Worm (Caenorhabditis elegans) whole organism, L3 larva: Measurements from ENCODE around the gene Y11D7A.9.

Experiments
- ceh-9 ChIP-seq: sonication (generic microtip); optimal IDR thresholded peaks from 2 replicates; lab custom pipeline; 2018; ENCODE audit warnings: missing biosample characterization, missing genetic modification characterization
- jun-1 ChIP-seq: fragments of 150-350 bp; optimal IDR thresholded peaks from 2 replicates; lab custom pipeline; 2014; ENCODE audit warnings: missing biosample characterization, missing genetic modification reagents, missing genetic modification characterization
- nhr-28 ChIP-seq: fragments of 150-350 bp; optimal IDR thresholded peaks from 2 replicates; lab custom pipeline; 2014; ENCODE audit warnings: missing biosample characterization, missing genetic modification characterization
- pqm-1 ChIP-seq: fragments of 150-350 bp; optimal IDR thresholded peaks from 2 replicates; lab custom pipeline; 2017; ENCODE audit warnings: missing biosample characterization, missing genetic modification characterization, inconsistent platforms
- zag-1 ChIP-seq: fragments of 150-350 bp; optimal IDR thresholded peaks from 2 replicates; lab custom pipeline; 2014; ENCODE audit warnings: missing biosample characterization, missing genetic modification characterization

DNA sequence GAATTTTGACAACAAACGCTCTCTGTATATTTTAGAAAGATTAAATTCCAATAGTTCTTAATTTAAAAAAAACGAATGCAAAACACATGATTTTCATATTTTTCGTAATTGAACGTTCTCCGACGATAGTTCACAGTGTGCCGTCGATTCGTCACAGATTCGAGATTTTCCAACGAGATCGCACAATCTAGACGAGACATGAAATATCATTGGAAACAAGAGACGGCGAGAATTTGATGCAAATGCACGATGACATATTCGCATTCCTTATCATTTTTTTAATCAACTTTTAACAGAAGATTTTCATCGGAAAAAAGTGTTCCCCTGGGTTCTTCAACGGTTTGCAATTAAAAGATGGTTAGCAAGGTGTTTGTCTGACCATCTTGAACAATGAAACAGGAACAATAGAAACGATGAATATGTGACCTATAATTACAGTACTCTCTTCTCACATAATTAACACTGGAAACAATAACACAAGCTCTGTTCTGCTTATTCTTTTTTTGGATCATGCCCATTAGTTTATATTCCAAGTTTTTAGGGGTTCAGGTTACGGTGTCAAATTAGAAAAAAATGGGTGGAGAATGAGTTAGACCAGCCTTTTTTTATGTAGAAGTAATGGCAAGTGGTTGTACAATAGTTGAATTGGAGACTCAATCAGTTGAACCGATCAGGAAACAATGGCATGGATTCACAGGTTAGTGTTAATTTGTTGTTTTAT is 23.3 kb downstream of the Y11D7A.9 start, which contains the start of gene Y11D7A.3:
- no peak for TF ChIP-seq zag-1 (tag; lab: Kevin White, UChicago)
- TF ChIP-seq jun-1 (tag; lab: Kevin White, UChicago): no peak
- TF ChIP-seq nhr-28 (tag; lab: Kevin White, UChicago): no peak
- TF ChIP-seq ceh-9 (tag; lab: Kevin White, UChicago): no peak
- TF ChIP-seq pqm-1 (tag; lab: Kevin White, UChicago): no peak
